Worm (Caenorhabditis elegans): Measurements from ENCODE around the gene F36A4.4.

The F36A4.4 gene

ce11 chrIV:4246493-4246892, 20.9 kb upstream of the F36A4.4 start, which contains the start of gene ttr-20:
Gene ttr-20, plus strand, starts transcription at chrIV:4246793.
- no peak for TF ChIP-seq ceh-16 (tag; optimal IDR thresholded peaks at IDR 0.05)
- no peak for TF ChIP-seq gmeb-1 (tag; optimal IDR thresholded peaks at IDR 0.05)
- no peak for TF ChIP-seq ztf-1 (GFP tag; conservative IDR thresholded peaks at IDR 0.05)
- TF ChIP-seq nhr-129 (tag; optimal IDR thresholded peaks at IDR 0.05), result no peak
- no peak for TF ChIP-seq dmd-4 (tag; optimal IDR thresholded peaks at IDR 0.05)
- TF ChIP-seq unc-39 (tag; optimal IDR thresholded peaks at IDR 0.05), result no peak
- TF ChIP-seq snpc-4 (tag; optimal IDR thresholded peaks at IDR 0.05), result no peak
- TF ChIP-seq sma-3 (GFP tag; optimal IDR thresholded peaks at IDR 0.05), result no peak
- no peak for TF ChIP-seq F13H6.1 (tag; optimal IDR thresholded peaks at IDR 0.05)
- no peak for TF ChIP-seq elt-1 (tag; optimal IDR thresholded peaks at IDR 0.05)
- no peak for TF ChIP-seq alr-1 (tag; optimal IDR thresholded peaks at IDR 0.05)
- no peak for TF ChIP-seq nhr-21 (tag; optimal IDR thresholded peaks at IDR 0.05)
- TF ChIP-seq sem-4 (tag; optimal IDR thresholded peaks at IDR 0.05), result no peak
- TF ChIP-seq mab-5 (tag; optimal IDR thresholded peaks at IDR 0.05), result no peak
- TF ChIP-seq unc-55 (GFP tag; optimal IDR thresholded peaks at IDR 0.05), result no peak

ce11 chrIV:4247334-4247733, 20.1 kb upstream of the F36A4.4 start:
- TF ChIP-seq peb-1 (tag; optimal IDR thresholded peaks at IDR 0.05) (no peak), nhr-12 (tag; optimal IDR thresholded peaks at IDR 0.05) (no peak), nhr-11 (tag; optimal IDR thresholded peaks at IDR 0.05) (no peak), blmp-1 (tag; optimal IDR thresholded peaks at IDR 0.05; ENCODE audit: insufficient read depth) (no peak), zag-1 (tag; optimal IDR thresholded peaks at IDR 0.05) (no peak), fos-1 (tag; optimal IDR thresholded peaks at IDR 0.05) (no peak), snpc-4 (tag; optimal IDR thresholded peaks at IDR 0.05) (peak; percentile 42), nhr-77 (tag; optimal IDR thresholded peaks at IDR 0.05) (no peak), dmd-4 (tag; optimal IDR thresholded peaks at IDR 0.05) (no peak), skn-1 (tag; optimal IDR thresholded peaks at IDR 0.05) (no peak), elt-1 (tag; optimal IDR thresholded peaks at IDR 0.05) (no peak), ceh-16 (tag; optimal IDR thresholded peaks at IDR 0.05) (no peak), nhr-129 (tag; optimal IDR thresholded peaks at IDR 0.05) (no peak), alr-1 (tag; optimal IDR thresholded peaks at IDR 0.05) (no peak), lsy-2 (tag; optimal IDR thresholded peaks at IDR 0.05) (peak; percentile 39 to 85), elt-3 (tag; optimal IDR thresholded peaks at IDR 0.05) (no peak), Y55F3AM.14 (GFP tag; optimal IDR thresholded peaks at IDR 0.05) (no peak), nhr-237 (tag; optimal IDR thresholded peaks at IDR 0.05) (no peak), C34F6.9 (tag; optimal IDR thresholded peaks at IDR 0.05) (peak; percentile 51), nhr-10 (tag; optimal IDR thresholded peaks at IDR 0.05) (no peak), lin-39 (tag; optimal IDR thresholded peaks at IDR 0.05) (no peak), ztf-1 (GFP tag; conservative IDR thresholded peaks at IDR 0.05) (no peak), mbf-1 (tag; optimal IDR thresholded peaks at IDR 0.05) (no peak), F13H6.1 (tag; optimal IDR thresholded peaks at IDR 0.05) (peak; percentile 20), lin-13 (GFP tag; optimal IDR thresholded peaks at IDR 0.05) (peak; percentile 35), sem-4 (tag; optimal IDR thresholded peaks at IDR 0.05) (no peak), unc-39 (tag; optimal IDR thresholded peaks at IDR 0.05) (no peak), nhr-6 (tag; optimal IDR thresholded peaks at IDR 0.05) (no peak), ceh-82 (tag; optimal IDR thresholded peaks at IDR 0.05) (no peak), gmeb-1 (tag; optimal IDR thresholded peaks at IDR 0.05) (peak; percentile 65), mab-5 (tag; optimal IDR thresholded peaks at IDR 0.05) (no peak), sma-9 (GFP tag; optimal IDR thresholded peaks at IDR 0.05) (peak; percentile 66), sma-9 (tag; optimal IDR thresholded peaks at IDR 0.05) (no peak), nhr-21 (tag; optimal IDR thresholded peaks at IDR 0.05) (peak; percentile 40), R02D3.7 (tag; optimal IDR thresholded peaks at IDR 0.05) (no peak), sma-3 (GFP tag; optimal IDR thresholded peaks at IDR 0.05) (peak; percentile 20), crh-2 (tag; optimal IDR thresholded peaks at IDR 0.05) (peak; percentile 11), aly-2 (tag; optimal IDR thresholded peaks at IDR 0.05) (no peak), lin-11 (tag; optimal IDR thresholded peaks at IDR 0.05) (peak; percentile 19), unc-62 (GFP tag; optimal IDR thresholded peaks at IDR 0.05) (no peak), ZK546.5 (tag; optimal IDR thresholded peaks at IDR 0.05) (no peak), nhr-23 (tag; optimal IDR thresholded peaks at IDR 0.05) (no peak), mdl-1 (tag; optimal IDR thresholded peaks at IDR 0.05) (no peak), ama-1 (optimal IDR thresholded peaks at IDR 0.05) (no peak), nhr-25 (tag; optimal IDR thresholded peaks at IDR 0.05) (peak; percentile 33), ztf-11 (tag; optimal IDR thresholded peaks at IDR 0.05) (no peak), egl-27 (tag; optimal IDR thresholded peaks at IDR 0.05) (no peak), ztf-4 (tag; optimal IDR thresholded peaks at IDR 0.05) (no peak), unc-55 (GFP tag; optimal IDR thresholded peaks at IDR 0.05) (peak; percentile 78)
